Fruit fly (Drosophila melanogaster) whole organism, wandering third instar larva: ENCODE results near the gene CG16781.

ENCODE experiments used
- CrebA ChIP-seq: fragments of 200-800 bp; sonication (Bioruptor generic); optimal IDR thresholded peaks from 2 replicates; lab custom pipeline; 2016; ENCODE audit warnings: missing biosample characterization, mild to moderate bottlenecking, missing genetic modification characterization, borderline replicate concordance
- Dif ChIP-seq: fragments of 200-275, 200-300 bp; sonication (Bioruptor generic); optimal IDR thresholded peaks from 2 replicates; lab custom pipeline; 2018; ENCODE audit warnings: missing biosample characterization, missing genetic modification characterization; ENCODE audit not compliant: partially characterized antibody
- Hr78 ChIP-seq: fragments of >200 bp; optimal IDR thresholded peaks from 2 replicates; lab custom pipeline; 2017; ENCODE audit warnings: missing biosample characterization, missing genetic modification characterization
- Hr83 ChIP-seq: fragments of 200-300 bp; sonication (Bioruptor generic); optimal IDR thresholded peaks from 2 replicates; lab custom pipeline; 2016; ENCODE audit warnings: missing biosample characterization, mild to moderate bottlenecking, missing genetic modification characterization, moderate library complexity; ENCODE audit not compliant: poor library complexity, severe bottlenecking
- Jra ChIP-seq: sonication (Bioruptor generic); optimal IDR thresholded peaks from 2 replicates; lab custom pipeline; 2016; ENCODE audit warnings: missing biosample characterization, missing genetic modification characterization
- Mio ChIP-seq: sonication (Bioruptor generic); optimal IDR thresholded peaks from 2 replicates; lab custom pipeline; 2016; ENCODE audit warnings: missing biosample characterization, missing genetic modification characterization
- br ChIP-seq: fragments of 200-800 bp; sonication (Bioruptor generic); optimal IDR thresholded peaks from 2 replicates; lab custom pipeline; 2016; ENCODE audit warnings: missing biosample characterization, missing genetic modification characterization
- fru ChIP-seq: fragments of 200-800 bp; sonication (Bioruptor generic); optimal IDR thresholded peaks from 3 replicates; lab custom pipeline; 2016; ENCODE audit warnings: missing biosample characterization, mild to moderate bottlenecking, missing genetic modification characterization
- pan ChIP-seq: fragments of >200 bp; optimal IDR thresholded peaks from 2 replicates; lab custom pipeline; 2017
- psq ChIP-seq: fragments of 200-800 bp; sonication (Bioruptor generic); optimal IDR thresholded peaks from 3 replicates; lab custom pipeline; 2017; ENCODE audit warnings: missing biosample characterization, mild to moderate bottlenecking, missing genetic modification characterization, moderate library complexity
- sage ChIP-seq: fragments of 200-800 bp; sonication (Bioruptor generic); optimal IDR thresholded peaks from 2 replicates; lab custom pipeline; 2016; ENCODE audit warnings: missing biosample characterization, mild to moderate bottlenecking, missing genetic modification characterization
- sv ChIP-seq: fragments of 200-800 bp; sonication (Bioruptor generic); optimal IDR thresholded peaks from 3 replicates; lab custom pipeline; 2016; ENCODE audit warnings: missing biosample characterization, missing genetic modification characterization
- usp ChIP-seq: fragments of >200 bp; optimal IDR thresholded peaks from 2 replicates; lab custom pipeline; 2017; ENCODE audit warnings: missing biosample characterization, missing genetic modification characterization

dm6 chrX:3442543-3443207 lies 21.2 kb downstream of the CG16781 start:
- TF ChIP-seq pan (lab: Kevin White, UChicago) (no peak), Jra (no peak), Mio (no peak), CrebA (GFP tag; lab: Kevin White, UChicago) (no peak), usp (GFP tag; lab: Kevin White, UChicago) (no peak), Hr78 (GFP tag; lab: Kevin White, UChicago) (no peak), sage (no peak), psq (GFP tag; lab: Kevin White, UChicago) (no peak), br (no peak), sv (GFP tag; lab: Kevin White, UChicago) (no peak), Dif (GFP tag; lab: Kevin White, UChicago) (no peak), Hr83 (GFP tag; lab: Kevin White, UChicago) (no peak), fru (GFP tag; lab: Kevin White, UChicago) (no peak)
